Worm (Caenorhabditis elegans) whole organism, L2 larva: ENCODE results near the gene C51E3.6.

Experiments used
- C34F6.9 ChIP-seq: fragments of 150-350 bp; optimal IDR thresholded peaks from 2 replicates; lab custom pipeline; 2014; ENCODE audit warnings: missing biosample characterization, missing genetic modification characterization
- F13H6.1 ChIP-seq: sonication (generic microtip); optimal IDR thresholded peaks from 2 replicates; lab custom pipeline; 2016; ENCODE audit warnings: missing genetic modification characterization, missing compliant biosample characterization
- R02D3.7 ChIP-seq: fragments of 150-350 bp; optimal IDR thresholded peaks from 2 replicates; lab custom pipeline; 2014; ENCODE audit warnings: missing biosample characterization, missing genetic modification characterization
- Y55F3AM.14 ChIP-seq: fragments of 200-800 bp; sonication (Bioruptor generic); optimal IDR thresholded peaks from 2 replicates; lab custom pipeline; 2018; ENCODE audit warnings: mild to moderate bottlenecking, missing genetic modification characterization, missing compliant biosample characterization
- aly-2 ChIP-seq: fragments of 150-350 bp; optimal IDR thresholded peaks from 2 replicates; lab custom pipeline; 2014; ENCODE audit warnings: missing biosample characterization, missing genetic modification characterization
- ceh-16 ChIP-seq: fragments of 150-350 bp; optimal IDR thresholded peaks from 2 replicates; lab custom pipeline; 2014; ENCODE audit warnings: missing biosample characterization, missing genetic modification characterization
- ceh-82 ChIP-seq: fragments of 150-350 bp; optimal IDR thresholded peaks from 2 replicates; lab custom pipeline; 2014; ENCODE audit warnings: missing biosample characterization, missing genetic modification characterization
- crh-2 ChIP-seq: sonication (generic microtip); optimal IDR thresholded peaks from 2 replicates; lab custom pipeline; 2017; ENCODE audit warnings: missing biosample characterization, missing genetic modification characterization
- dmd-4 ChIP-seq: sonication (generic microtip); optimal IDR thresholded peaks from 2 replicates; lab custom pipeline; 2017; ENCODE audit warnings: missing biosample characterization, missing genetic modification characterization
- egl-27 ChIP-seq: sonication (generic microtip); optimal IDR thresholded peaks from 3 replicates; lab custom pipeline; 2017; ENCODE audit warnings: missing biosample characterization, missing genetic modification reagents, missing genetic modification characterization
- elt-1 ChIP-seq: fragments of 150-350 bp; optimal IDR thresholded peaks from 2 replicates; lab custom pipeline; 2014; ENCODE audit warnings: missing biosample characterization, missing genetic modification characterization
- elt-3 ChIP-seq: sonication (generic microtip); optimal IDR thresholded peaks from 2 replicates; lab custom pipeline; 2017; ENCODE audit warnings: missing biosample characterization, missing genetic modification characterization
- fos-1 ChIP-seq: fragments of 150-350 bp; optimal IDR thresholded peaks from 2 replicates; lab custom pipeline; 2014; ENCODE audit warnings: missing biosample characterization, missing genetic modification characterization
- gmeb-1 ChIP-seq: fragments of 150-350 bp; optimal IDR thresholded peaks from 2 replicates; lab custom pipeline; 2014; ENCODE audit warnings: missing biosample characterization, missing genetic modification characterization
- lin-11 ChIP-seq: fragments of 150-350 bp; sonication (generic microtip); optimal IDR thresholded peaks from 2 replicates; lab custom pipeline; 2014; ENCODE audit warnings: missing biosample characterization, missing genetic modification characterization, inconsistent platforms, mixed read lengths
- lin-13 ChIP-seq: fragments of 150-350 bp; optimal IDR thresholded peaks from 2 replicates; lab custom pipeline; 2014; ENCODE audit warnings: missing biosample characterization, missing genetic modification reagents, missing genetic modification characterization
- lin-39 ChIP-seq: fragments of 150-350 bp; optimal IDR thresholded peaks from 2 replicates; lab custom pipeline; 2014; ENCODE audit warnings: missing biosample characterization, missing genetic modification reagents, missing genetic modification characterization
- lsy-2 ChIP-seq, 2 experiments: fragments of 150-350 bp in 1 of 2; sonication (generic microtip) in 1 of 2; optimal IDR thresholded peaks; 2 replicates each; lab custom pipeline; 2014 to 2017; ENCODE audit warnings: missing biosample characterization in 2 of 2, missing genetic modification characterization in 2 of 2
- mbf-1 ChIP-seq: sonication (generic microtip); optimal IDR thresholded peaks from 2 replicates; lab custom pipeline; 2017; ENCODE audit warnings: missing biosample characterization, missing genetic modification characterization
- nhr-10 ChIP-seq: sonication (generic microtip); optimal IDR thresholded peaks from 2 replicates; lab custom pipeline; 2017; ENCODE audit warnings: missing biosample characterization, missing genetic modification characterization
- nhr-129 ChIP-seq: fragments of 150-350 bp; optimal IDR thresholded peaks from 2 replicates; lab custom pipeline; 2014; ENCODE audit warnings: missing biosample characterization, missing genetic modification characterization
- nhr-21 ChIP-seq: fragments of 150-350 bp; optimal IDR thresholded peaks from 2 replicates; lab custom pipeline; 2014; ENCODE audit warnings: missing biosample characterization, missing genetic modification characterization
- nhr-237 ChIP-seq: fragments of 150-350 bp; optimal IDR thresholded peaks from 2 replicates; lab custom pipeline; 2014; ENCODE audit warnings: missing biosample characterization, missing genetic modification characterization
- nhr-25 ChIP-seq: fragments of 150-350 bp; sonication (generic microtip); optimal IDR thresholded peaks from 3 replicates; lab custom pipeline; 2014; ENCODE audit warnings: missing biosample characterization, missing genetic modification characterization
- nhr-6 ChIP-seq: fragments of 150-350 bp; optimal IDR thresholded peaks from 2 replicates; lab custom pipeline; 2014; ENCODE audit warnings: missing biosample characterization, missing genetic modification characterization
- nhr-77 ChIP-seq: fragments of 150-350 bp; optimal IDR thresholded peaks from 2 replicates; lab custom pipeline; 2014; ENCODE audit warnings: missing biosample characterization, missing genetic modification characterization
- peb-1 ChIP-seq: fragments of 150-350 bp; optimal IDR thresholded peaks from 2 replicates; lab custom pipeline; 2014; ENCODE audit warnings: missing biosample characterization, missing genetic modification characterization
- sem-4 ChIP-seq: fragments of 150-350 bp; optimal IDR thresholded peaks from 2 replicates; lab custom pipeline; 2014; ENCODE audit warnings: missing biosample characterization, missing genetic modification reagents, missing genetic modification characterization
- skn-1 ChIP-seq: sonication (generic microtip); optimal IDR thresholded peaks from 2 replicates; lab custom pipeline; 2017; ENCODE audit warnings: missing biosample characterization, missing genetic modification characterization
- sma-3 ChIP-seq: sonication (generic microtip); optimal IDR thresholded peaks from 2 replicates; lab custom pipeline; 2016; ENCODE audit warnings: missing genetic modification reagents, missing genetic modification characterization, missing compliant biosample characterization
- sma-9 ChIP-seq, 2 experiments: fragments of 150-350 bp in 1 of 2; sonication (generic microtip) in 1 of 2; optimal IDR thresholded peaks; 2 replicates each; lab custom pipeline; 2014 to 2016; ENCODE audit warnings: missing genetic modification characterization in 2 of 2, mild to moderate bottlenecking in 1 of 2, missing biosample characterization in 1 of 2, missing compliant biosample characterization in 1 of 2, missing genetic modification reagents in 1 of 2, moderate library complexity in 1 of 2
- snpc-4 ChIP-seq: fragments of 150-350 bp; optimal IDR thresholded peaks from 2 replicates; lab custom pipeline; 2014; ENCODE audit warnings: missing biosample characterization, missing genetic modification characterization
- unc-39 ChIP-seq: fragments of 150-350 bp; optimal IDR thresholded peaks from 2 replicates; lab custom pipeline; 2014; ENCODE audit warnings: missing biosample characterization, missing genetic modification characterization
- unc-62 ChIP-seq: fragments of 150-350 bp; optimal IDR thresholded peaks from 2 replicates; lab custom pipeline; 2014; ENCODE audit warnings: missing biosample characterization, missing genetic modification reagents, missing genetic modification characterization
- ztf-1 ChIP-seq: fragments of 200-800 bp; sonication (Bioruptor generic); conservative IDR thresholded peaks from 2 replicates; pipeline ENCODE4 v1.3.6; 2022; ENCODE audit warnings: missing genetic modification characterization, missing compliant biosample characterization
- ztf-4 ChIP-seq: fragments of 150-350 bp; optimal IDR thresholded peaks from 2 replicates; lab custom pipeline; 2014; ENCODE audit warnings: missing biosample characterization, missing genetic modification characterization

Gene C51E3.6

DNA sequence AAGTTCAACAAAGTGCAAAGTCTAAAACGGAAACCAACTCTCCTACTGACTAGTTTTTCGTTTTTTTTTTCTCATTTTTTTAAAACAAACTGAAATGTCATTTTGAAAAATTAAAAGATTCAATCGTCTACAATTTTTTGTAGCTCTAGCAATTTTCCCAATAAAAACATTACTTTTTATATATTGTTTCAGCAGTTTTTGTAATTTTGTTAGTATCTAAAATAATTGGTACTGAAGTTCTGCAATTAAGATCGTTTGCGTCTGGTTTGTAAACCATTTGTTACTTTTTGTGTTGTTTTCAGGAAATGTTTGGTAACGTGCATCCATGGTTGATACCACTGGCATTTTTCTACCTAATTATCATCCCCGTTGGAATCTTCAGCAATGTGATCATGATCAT lies 7.7 kb downstream of the C51E3.6 start, which contains the start of gene srsx-30:
srsx-30 (plus strand) TSS at position 301 of the 400 bp plus-strand sequence.
- TF ChIP-seq elt-3 (tag; lab: Kevin White, UChicago) (no peak), nhr-10 (no peak), ztf-4 (tag; lab: Kevin White, UChicago) (no peak), elt-1 (tag; lab: Kevin White, UChicago) (no peak), aly-2 (tag; lab: Kevin White, UChicago) (no peak), gmeb-1 (tag; lab: Kevin White, UChicago) (no peak), nhr-6 (tag; lab: Kevin White, UChicago) (no peak), dmd-4 (no peak), sma-9 (GFP tag; optimal IDR thresholded peaks at IDR 0.05; lab: Kevin White, UChicago) (no peak), sma-9 (tag; optimal IDR thresholded peaks at IDR 0.05; lab: Kevin White, UChicago) (no peak)

DNA sequence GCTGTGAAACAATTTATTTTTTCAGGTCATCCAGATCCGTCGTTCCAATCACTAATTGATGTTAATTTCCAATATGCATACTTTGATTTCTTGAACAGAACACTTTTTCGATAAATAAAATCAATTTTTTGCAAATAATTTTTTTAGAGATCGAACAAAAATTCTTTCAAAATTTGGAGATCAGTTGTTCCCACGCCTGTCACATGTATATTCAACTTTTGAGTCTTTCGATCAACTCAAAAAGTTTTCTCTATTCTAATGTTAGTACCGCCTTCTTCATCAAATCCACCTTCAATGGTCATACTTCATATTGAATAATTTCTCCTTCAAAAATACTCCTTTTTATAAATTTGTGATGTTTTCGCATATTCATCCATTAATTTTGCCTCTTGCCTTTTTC lies 11.6 kb downstream of the C51E3.6 start, which contains the start of gene srsx-29:
srsx-29 (plus strand) TSS at position 301 of the 400 bp plus-strand sequence.
- TF ChIP-seq elt-3 (tag; lab: Kevin White, UChicago) (no peak), fos-1 (tag; lab: Kevin White, UChicago) (no peak), ztf-1 (GFP tag; lab: Robert Waterston, UW) (no peak), ztf-4 (tag; lab: Kevin White, UChicago) (no peak), snpc-4 (no peak), C34F6.9 (no peak)

DNA sequence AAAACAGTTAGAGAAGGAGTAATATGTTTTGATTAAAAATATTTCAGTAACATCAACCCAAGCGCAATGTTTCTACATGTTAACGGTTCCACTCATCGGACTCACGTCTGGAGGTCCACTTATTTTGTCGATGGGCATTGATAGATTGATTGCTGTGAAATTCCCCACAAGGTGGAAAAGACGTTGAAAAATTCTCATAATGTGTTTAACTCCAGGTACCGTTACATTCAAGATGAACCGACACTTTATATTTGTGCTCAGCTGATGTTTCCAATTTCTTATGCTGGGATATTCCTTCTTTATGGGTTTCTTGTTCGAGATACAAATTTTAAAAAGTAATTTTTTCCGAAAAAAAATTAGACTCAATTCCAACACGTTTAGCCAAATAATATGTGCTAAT lies 13.2 kb downstream of the C51E3.6 start:
- TF ChIP-seq egl-27 (tag; lab: Kevin White, UChicago) (no peak), unc-62 (no peak), lin-11 (tag; lab: Kevin White, UChicago) (no peak), lin-39 (tag; lab: Kevin White, UChicago) (no peak), nhr-25 (tag; lab: Kevin White, UChicago) (no peak), nhr-129 (tag; lab: Kevin White, UChicago) (no peak), ceh-82 (no peak), unc-39 (tag; lab: Kevin White, UChicago) (no peak)

DNA sequence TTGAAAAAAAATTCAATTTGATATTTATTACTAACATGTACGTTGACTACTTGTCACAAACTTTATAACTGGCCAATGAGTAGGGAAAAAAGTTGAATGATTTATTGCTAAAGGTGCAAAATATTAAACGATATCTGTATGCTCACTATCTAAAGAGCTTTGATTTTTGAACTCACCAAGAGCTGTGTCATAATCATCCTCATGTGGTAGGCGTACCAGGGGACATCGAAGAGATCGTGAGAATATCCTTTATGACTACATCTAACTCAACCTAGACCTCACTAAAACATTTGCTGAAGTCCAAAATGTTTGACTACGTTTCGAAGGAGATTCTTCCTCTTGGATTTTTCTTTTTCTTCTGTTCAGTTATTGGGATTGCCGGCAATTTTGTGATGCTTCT lies 14.0 kb downstream of the C51E3.6 start, which contains the start of gene srsx-28:
srsx-28 (plus strand) TSS at position 301 of the 400 bp plus-strand sequence.
- TF ChIP-seq nhr-25 (tag; lab: Kevin White, UChicago) (no peak), skn-1 (tag; lab: Kevin White, UChicago) (no peak), elt-3 (tag; lab: Kevin White, UChicago) (no peak), ceh-16 (tag; lab: Kevin White, UChicago) (no peak), nhr-237 (tag; lab: Kevin White, UChicago) (no peak), nhr-21 (tag; lab: Kevin White, UChicago) (no peak), nhr-77 (no peak), C34F6.9 (no peak), R02D3.7 (tag; lab: Kevin White, UChicago) (no peak), elt-1 (tag; lab: Kevin White, UChicago) (no peak), F13H6.1 (tag; lab: Kevin White, UChicago) (no peak), ztf-1 (GFP tag; lab: Robert Waterston, UW) (no peak), crh-2 (tag; lab: Kevin White, UChicago) (no peak), lsy-2 (tag; optimal IDR thresholded peaks at IDR 0.05; lab: Kevin White, UChicago) (no peak), sem-4 (tag; lab: Kevin White, UChicago) (no peak)

DNA sequence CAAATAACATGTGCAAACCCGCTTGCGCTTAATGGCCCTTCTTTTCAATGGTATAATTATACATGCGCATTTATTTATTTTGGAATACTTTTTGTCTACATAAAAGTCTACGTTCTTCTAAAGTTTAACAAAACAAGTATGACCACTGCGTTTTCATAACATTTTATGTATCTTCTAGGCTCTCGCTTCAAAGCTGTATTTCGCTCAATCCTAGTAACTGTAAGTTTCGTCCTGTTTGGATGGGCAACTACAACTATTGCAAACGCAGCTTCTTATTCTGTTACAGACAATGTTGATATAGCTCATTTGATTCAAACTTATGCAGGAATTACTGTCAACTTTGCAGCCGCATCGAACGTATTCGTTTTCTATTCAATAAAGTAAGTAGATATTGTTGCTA lies 16.5 kb downstream of the C51E3.6 start, which contains the start of gene srsx-27:
srsx-27 (plus strand) TSS at position 301 of the 400 bp plus-strand sequence.
- TF ChIP-seq nhr-25 (tag; lab: Kevin White, UChicago) (no peak), nhr-10 (no peak), skn-1 (tag; lab: Kevin White, UChicago) (no peak), gmeb-1 (tag; lab: Kevin White, UChicago) (no peak), R02D3.7 (tag; lab: Kevin White, UChicago) (no peak), mbf-1 (no peak), ceh-82 (no peak), lin-13 (no peak), sem-4 (tag; lab: Kevin White, UChicago) (no peak), C34F6.9 (no peak), lin-11 (tag; lab: Kevin White, UChicago) (no peak), Y55F3AM.14 (GFP tag; lab: Kevin White, UChicago) (no peak), fos-1 (tag; lab: Kevin White, UChicago) (no peak), peb-1 (tag; lab: Kevin White, UChicago) (no peak), sma-3 (GFP tag; lab: Kevin White, UChicago) (no peak), nhr-237 (tag; lab: Kevin White, UChicago) (no peak), egl-27 (tag; lab: Kevin White, UChicago) (no peak), snpc-4 (no peak), nhr-129 (tag; lab: Kevin White, UChicago) (no peak)
